Fruit fly (Drosophila melanogaster): ENCODE results near the gene CG6683.
A peak's percentile ranks its signal among the peaks of the same experiment; 100 is the strongest.

Gene CG6683

DNA sequence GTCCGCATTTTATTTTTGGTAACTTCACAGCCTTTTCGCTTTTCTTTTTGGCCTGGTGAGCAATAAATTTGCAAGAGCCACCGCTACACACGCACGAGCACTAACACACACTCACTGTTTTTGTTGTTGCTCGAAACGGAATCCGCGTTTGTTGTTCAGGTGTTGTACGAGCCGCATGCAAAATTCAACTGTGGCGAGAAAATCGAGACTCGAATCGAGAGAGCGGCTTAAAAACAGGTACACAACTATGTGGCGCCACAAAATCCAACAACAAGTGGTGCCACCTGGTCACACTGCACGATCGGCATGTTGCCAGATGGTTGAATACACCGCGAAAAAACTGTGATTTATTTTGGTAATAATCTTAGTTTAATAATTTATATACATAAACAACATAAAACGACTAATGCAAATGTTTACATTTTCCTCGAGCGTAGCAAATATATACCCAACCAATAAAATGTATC lies 7.7 kb downstream of the CG6683 start, which contains the start of gene CG43163 (continued):
- peak; percentile 73 for TF ChIP-seq CG7839 (tag; optimal IDR thresholded peaks at IDR 0.05)
- TF ChIP-seq CG15696 (tag; optimal IDR thresholded peaks at IDR 0.05) = peak; percentile 50
- TF ChIP-seq CG18764 (GFP tag; optimal IDR thresholded peaks at IDR 0.05) = peak; percentile 17
- peak; percentile 35 for TF ChIP-seq ind (GFP tag; optimal IDR thresholded peaks at IDR 0.05)
- peak; percentile 83 for TF ChIP-seq CG9797 (GFP tag; optimal IDR thresholded peaks at IDR 0.05)
- peak; percentile 58; the same call in 1 of the 2 replicates for TF ChIP-seq CG1024 (GFP tag; IDR thresholded peaks at IDR 0.05)
- no peak for TF ChIP-seq CG14860 (GFP tag; IDR thresholded peaks at IDR 0.05; ENCODE audit: partially characterized antibody)
- TF ChIP-seq Mes4 (GFP tag; optimal IDR thresholded peaks at IDR 0.05) = peak; percentile 25
- TF ChIP-seq CG11504 (tag; optimal IDR thresholded peaks at IDR 0.05) = no peak
- TF ChIP-seq CG10543 (GFP tag; optimal IDR thresholded peaks at IDR 0.05) = peak; percentile 42
- TF ChIP-seq tgo (GFP tag; IDR thresholded peaks at IDR 0.05) = peak; percentile 60; the same call in 1 of the 3 replicates
- no peak for TF ChIP-seq TFAM (GFP tag; optimal IDR thresholded peaks at IDR 0.05)
- TF ChIP-seq HmgZ (tag; optimal IDR thresholded peaks at IDR 0.05) = peak; percentile 67
- no peak for TF ChIP-seq corto (GFP tag; optimal IDR thresholded peaks at IDR 0.05)
- TF ChIP-seq CG18476 (GFP tag; optimal IDR thresholded peaks at IDR 0.05) = peak; percentile 47
- TF ChIP-seq Six4 (GFP tag; optimal IDR thresholded peaks at IDR 0.05) = peak; percentile 8
- peak; percentile 11 for TF ChIP-seq Asciz (GFP tag; optimal IDR thresholded peaks at IDR 0.05)
- peak; percentile 10 for TF ChIP-seq cato (GFP tag; optimal IDR thresholded peaks at IDR 0.05; ENCODE audit: borderline replicate concordance)
- peak; percentile 30; the same call in 1 of the 3 replicates for TF ChIP-seq CG14050 (GFP tag; IDR thresholded peaks at IDR 0.05)
- TF ChIP-seq CG32772 (GFP tag; IDR thresholded peaks at IDR 0.05) = peak; percentile 30; the same call in 1 of the 2 replicates
- TF ChIP-seq CG17186 (GFP tag; optimal IDR thresholded peaks at IDR 0.05) = peak; percentile 46
- TF ChIP-seq CG17328 (GFP tag; IDR thresholded peaks at IDR 0.05) = peak; percentile 81
- TF ChIP-seq CG10565 (GFP tag; optimal IDR thresholded peaks at IDR 0.05) = no peak
- no peak for TF ChIP-seq klu (GFP tag; IDR thresholded peaks at IDR 0.05)
- no peak for TF ChIP-seq zen2 (GFP tag; IDR thresholded peaks at IDR 0.05; ENCODE audit: partially characterized antibody)
- TF ChIP-seq lov (optimal IDR thresholded peaks at IDR 0.05) = no peak
- TF ChIP-seq lov (GFP tag; IDR thresholded peaks at IDR 0.05) = peak; percentile 70; the same call in 1 of the 3 replicates
- TF ChIP-seq Hmr (GFP tag; optimal IDR thresholded peaks at IDR 0.05) = peak; percentile 78
- TF ChIP-seq scrt (GFP tag; optimal IDR thresholded peaks at IDR 0.05) = peak; percentile 25
- TF ChIP-seq CG14965 (GFP tag; optimal IDR thresholded peaks at IDR 0.05; ENCODE audit: borderline replicate concordance) = no peak
- TF ChIP-seq CG2202 (tag; optimal IDR thresholded peaks at IDR 0.05) = peak; percentile 26
- no peak for TF ChIP-seq NK7.1 (GFP tag; optimal IDR thresholded peaks at IDR 0.05)
- peak; percentile 7 for TF ChIP-seq B-H2 (GFP tag; optimal IDR thresholded peaks at IDR 0.05)
- no peak for TF ChIP-seq fd3F (GFP tag; optimal IDR thresholded peaks at IDR 0.05)
- TF ChIP-seq Kr (GFP tag; optimal IDR thresholded peaks at IDR 0.05) = no peak
- TF ChIP-seq CG16813 (GFP tag; IDR thresholded peaks at IDR 0.05; ENCODE audit: partially characterized antibody) = 0 out of 3 replicates have a peak, but pooled peaks have one; percentile 34
- TF ChIP-seq gce (GFP tag; IDR thresholded peaks at IDR 0.05) = peak; percentile 79
- peak; percentile 66 for TF ChIP-seq CG4424 (GFP tag; optimal IDR thresholded peaks at IDR 0.05)
- peak; percentile 37 for TF ChIP-seq CG9437 (GFP tag; optimal IDR thresholded peaks at IDR 0.05)
- TF ChIP-seq sr (GFP tag; IDR thresholded peaks at IDR 0.05) = peak; percentile 36; the same call in 1 of the 3 replicates
- TF ChIP-seq HLH3B (GFP tag; IDR thresholded peaks at IDR 0.05) = peak; percentile 53; the same call in 1 of the 2 replicates
- TF ChIP-seq CG11093 (GFP tag; IDR thresholded peaks at IDR 0.05) = no peak
- TF ChIP-seq bbx (GFP tag; IDR thresholded peaks at IDR 0.05; ENCODE audit: partially characterized antibody) = no peak
- TF ChIP-seq HLH4C (GFP tag; IDR thresholded peaks at IDR 0.05; ENCODE audit: partially characterized antibody) = no peak
- peak; percentile 46 for TF ChIP-seq CG10959 (GFP tag; IDR thresholded peaks at IDR 0.05)
- TF ChIP-seq Rfx (GFP tag; IDR thresholded peaks at IDR 0.05) = peak; percentile 72
- TF ChIP-seq CG15073 (GFP tag; optimal IDR thresholded peaks at IDR 0.05) = no peak
- peak; percentile 5 for TF ChIP-seq CG17912 (GFP tag; optimal IDR thresholded peaks at IDR 0.05)
- TF ChIP-seq Adf1 (GFP tag; IDR thresholded peaks at IDR 0.05) = peak; percentile 29; the same call in 1 of the 2 replicates
- TF ChIP-seq Sry-δ (GFP tag; optimal IDR thresholded peaks at IDR 0.05) = peak; percentile 17
